Worm (Caenorhabditis elegans): ENCODE measurements around the gene hil-7.

The hil-7 gene

DNA sequence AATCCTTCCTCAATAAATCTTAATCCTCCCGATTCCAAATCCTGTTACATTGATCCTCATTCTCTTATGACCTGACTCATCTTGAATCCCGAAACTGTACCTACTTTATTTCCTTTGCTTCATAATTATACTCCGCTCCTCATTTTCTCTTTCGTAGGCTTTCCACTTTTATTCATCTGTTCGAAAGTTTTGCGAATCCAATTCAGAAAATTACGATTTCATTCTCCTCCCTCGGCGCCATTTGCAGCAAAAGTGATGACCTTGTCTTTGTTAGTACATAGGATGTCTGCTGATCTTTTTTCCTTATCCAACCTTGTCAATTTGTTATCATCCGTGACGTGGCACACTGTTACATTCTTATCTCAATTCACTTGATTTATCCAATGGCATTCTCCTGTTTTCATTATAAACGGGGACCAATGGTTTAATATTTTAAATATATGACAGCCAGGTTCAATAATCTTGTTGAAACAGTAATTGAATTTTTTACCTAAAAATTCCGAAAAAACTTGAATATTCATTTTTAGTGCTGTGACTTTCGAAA, 6.4 kb downstream of the hil-7 start:
- TF ChIP-seq ama-1 (optimal IDR thresholded peaks at IDR 0.05) (no peak), B0310.2 (tag; optimal IDR thresholded peaks at IDR 0.05) (no peak), F13C5.2 (tag; optimal IDR thresholded peaks at IDR 0.05) (no peak)

- TF ChIP-seq tbx-11 (GFP tag; IDR thresholded peaks at IDR 0.05) (no peak), ceh-36 (tag; optimal IDR thresholded peaks at IDR 0.05) (no peak), F13C5.2 (tag; optimal IDR thresholded peaks at IDR 0.05) (no peak), ceh-13 (GFP tag; optimal IDR thresholded peaks at IDR 0.05) (no peak)
Observed at ce11 chrIV:6653663-6654201, 7.6 kb downstream of the hil-7 start.

DNA sequence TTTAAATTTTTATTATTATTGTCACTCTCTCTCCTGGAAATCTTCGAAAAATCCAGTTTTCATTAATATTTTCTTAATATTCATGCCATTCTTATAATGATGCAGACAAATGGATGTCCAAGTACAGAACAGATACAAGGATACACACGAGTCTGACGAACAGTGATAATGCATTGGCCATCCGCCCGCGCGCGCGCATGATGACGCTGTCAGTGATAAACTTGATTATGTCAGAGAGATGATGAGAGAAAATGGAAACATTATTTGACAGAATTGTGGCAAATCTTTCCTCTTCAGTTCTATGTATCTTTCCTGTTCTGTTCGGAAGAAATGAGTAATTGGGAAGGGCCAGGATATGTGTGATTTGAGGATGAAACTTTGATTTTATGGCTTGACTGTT, 9.6 kb downstream of the hil-7 start:
- no peak for TF ChIP-seq tbx-11 (GFP tag; IDR thresholded peaks at IDR 0.05)
- TF ChIP-seq ceh-36 (tag; optimal IDR thresholded peaks at IDR 0.05) = no peak
- TF ChIP-seq hmbx-1 (tag; optimal IDR thresholded peaks at IDR 0.05) = no peak
- TF ChIP-seq ets-7 (tag; optimal IDR thresholded peaks at IDR 0.05) = no peak
- no peak for TF ChIP-seq sea-1 (GFP tag; conservative IDR thresholded peaks at IDR 0.05)
- TF ChIP-seq aly-1 (tag; optimal IDR thresholded peaks at IDR 0.05) = no peak

ce11 chrIV:6657519-6658031, 11.5 kb downstream of the hil-7 start, which contains the start of gene C01B10.11:
Gene C01B10.11 (plus strand): TSS chrIV:6657981.
- TF ChIP-seq tbx-37 (GFP tag; conservative IDR thresholded peaks at IDR 0.05) (no peak), scrt-1 (GFP tag; IDR thresholded peaks at IDR 0.05) (no peak), hmg-4 (GFP tag; optimal IDR thresholded peaks at IDR 0.05) (no peak), ceh-36 (tag; optimal IDR thresholded peaks at IDR 0.05) (no peak), ceh-13 (GFP tag; optimal IDR thresholded peaks at IDR 0.05) (no peak), aly-1 (tag; optimal IDR thresholded peaks at IDR 0.05) (no peak), F13C5.2 (tag; optimal IDR thresholded peaks at IDR 0.05) (no peak), ama-1 (optimal IDR thresholded peaks at IDR 0.05) (no peak), tbx-11 (GFP tag; IDR thresholded peaks at IDR 0.05) (no peak), tra-4 (tag; optimal IDR thresholded peaks at IDR 0.05) (no peak), pes-1 (GFP tag; IDR thresholded peaks at IDR 0.05) (no peak), hmbx-1 (tag; optimal IDR thresholded peaks at IDR 0.05) (no peak), sea-1 (GFP tag; conservative IDR thresholded peaks at IDR 0.05) (no peak), hnd-1 (tag; optimal IDR thresholded peaks at IDR 0.05) (no peak), flt-1 (GFP tag; IDR thresholded peaks at IDR 0.05) (no peak), ets-7 (tag; optimal IDR thresholded peaks at IDR 0.05) (no peak), B0310.2 (tag; optimal IDR thresholded peaks at IDR 0.05) (no peak)

DNA sequence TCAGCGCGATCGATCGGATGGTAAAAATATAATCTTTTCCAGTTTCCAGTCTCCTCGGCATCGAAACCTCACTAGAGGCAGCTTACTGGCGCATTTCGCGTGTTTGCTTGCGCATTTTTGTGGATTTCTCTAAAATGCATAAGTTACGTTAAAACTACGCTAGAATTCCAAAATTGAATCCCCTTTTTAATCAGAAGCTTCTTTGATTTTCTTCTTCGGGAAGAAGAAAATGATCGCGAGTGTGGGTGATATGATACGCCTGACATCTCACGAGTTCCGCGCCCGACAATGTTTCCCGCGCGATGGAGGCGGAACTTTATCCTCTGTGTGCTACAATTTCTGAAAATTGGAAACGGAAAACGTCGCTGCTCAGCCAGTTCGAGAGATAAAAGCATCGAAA, 18.2 kb downstream of the hil-7 start:
- TF ChIP-seq ceh-13 (GFP tag; optimal IDR thresholded peaks at IDR 0.05) = no peak
- no peak for TF ChIP-seq flt-1 (GFP tag; IDR thresholded peaks at IDR 0.05)
- TF ChIP-seq sea-1 (GFP tag; conservative IDR thresholded peaks at IDR 0.05) = no peak
- TF ChIP-seq B0310.2 (tag; optimal IDR thresholded peaks at IDR 0.05) = no peak
- no peak for TF ChIP-seq hmg-4 (GFP tag; optimal IDR thresholded peaks at IDR 0.05)
- no peak for TF ChIP-seq hnd-1 (tag; optimal IDR thresholded peaks at IDR 0.05)
- no peak for TF ChIP-seq ceh-36 (tag; optimal IDR thresholded peaks at IDR 0.05)
- TF ChIP-seq scrt-1 (GFP tag; IDR thresholded peaks at IDR 0.05) = no peak
- TF ChIP-seq pes-1 (GFP tag; IDR thresholded peaks at IDR 0.05) = no peak

- no peak for TF ChIP-seq hmbx-1 (tag; optimal IDR thresholded peaks at IDR 0.05)
- TF ChIP-seq ceh-13 (GFP tag; optimal IDR thresholded peaks at IDR 0.05) = no peak
Observed at ce11 chrIV:6667898-6668297, 21.8 kb downstream of the hil-7 start, which contains the start of gene Y73B6A.1. Gene Y73B6A.1 (minus strand): TSS chrIV:6667998.

Data from whole organism, early embryonic.